Worm (Caenorhabditis elegans) whole organism, young adult: ENCODE results near the gene sre-56.
A peak's percentile ranks its signal among the peaks of the same experiment; 100 is the strongest.

Experiments used
- B0019.2 ChIP-seq: fragments of 200-800 bp; sonication (Bioruptor generic); conservative IDR thresholded peaks from 2 replicates; pipeline ENCODE4 v1.3.6; 2022; ENCODE audit warnings: missing genetic modification reagents, missing genetic modification characterization, missing compliant biosample characterization
- B0035.1 ChIP-seq: sonication (generic microtip); optimal IDR thresholded peaks from 2 replicates; lab custom pipeline; 2016; ENCODE audit warnings: missing genetic modification characterization, mild to moderate bottlenecking, missing compliant biosample characterization, missing genotype, missing genetic modification reagents
- B0336.3 ChIP-seq: fragments of 200-800 bp; sonication (Bioruptor generic); IDR thresholded peaks from 2 replicates; pipeline ENCODE4 v1.3.6; 2022; ENCODE audit warnings: missing genetic modification characterization, missing compliant biosample characterization
- C17E4.6 ChIP-seq: fragments of 200-800 bp; sonication (Bioruptor generic); IDR thresholded peaks from 2 replicates; pipeline ENCODE4 v1.3.6; 2022; ENCODE audit warnings: missing genetic modification reagents, missing genetic modification characterization, missing compliant biosample characterization
- F10E7.11 ChIP-seq: sonication (generic microtip); optimal IDR thresholded peaks from 2 replicates; lab custom pipeline; 2017; ENCODE audit warnings: mild to moderate bottlenecking, missing genetic modification characterization, moderate library complexity, missing compliant biosample characterization
- F37B4.10 ChIP-seq: fragments of 200-800 bp; sonication (Bioruptor generic); IDR thresholded peaks from 2 replicates; pipeline ENCODE4 v1.3.6; 2022; ENCODE audit warnings: missing genetic modification characterization, missing compliant biosample characterization
- Y56A3A.18 ChIP-seq: fragments of 200-800 bp; sonication (Bioruptor generic); IDR thresholded peaks from 2 replicates; pipeline ENCODE4 v1.3.6; 2022; ENCODE audit warnings: missing genetic modification reagents, missing genetic modification characterization, missing compliant biosample characterization
- aptf-2 ChIP-seq: fragments of 200-800 bp; sonication (Bioruptor generic); conservative IDR thresholded peaks from 2 replicates; pipeline ENCODE4 v1.3.6; 2022; ENCODE audit warnings: missing genetic modification reagents, missing genetic modification characterization, missing compliant biosample characterization
- attf-3 ChIP-seq: fragments of 200-800 bp; sonication (Bioruptor generic); conservative IDR thresholded peaks from 2 replicates; pipeline ENCODE4 v1.3.6; 2022; ENCODE audit warnings: missing genetic modification reagents, missing genetic modification characterization, missing compliant biosample characterization
- attf-5 ChIP-seq: fragments of 200-800 bp; sonication (Bioruptor generic); optimal IDR thresholded peaks from 2 replicates; lab custom pipeline; 2018; ENCODE audit warnings: mild to moderate bottlenecking, missing genetic modification characterization, missing compliant biosample characterization
- cebp-1 ChIP-seq, 2 experiments: fragments of 200-800 bp in 1 of 2; sonication (Bioruptor generic) in 1 of 2; sonication (generic microtip) in 1 of 2; IDR thresholded peaks in 1 of 2; optimal IDR thresholded peaks in 1 of 2; 2 replicates each; pipeline versions ENCODE4 v1.3.6 to Lab custom; 2017 to 2022; ENCODE audit warnings: missing compliant biosample characterization in 2 of 2, missing genetic modification characterization in 2 of 2, mild to moderate bottlenecking in 1 of 2, missing genetic modification reagents in 1 of 2, moderate library complexity in 1 of 2
- ceh-40 ChIP-seq: fragments of 200-800 bp; sonication (Bioruptor generic); IDR thresholded peaks from 2 replicates; pipeline ENCODE4 v1.3.6; 2022; ENCODE audit warnings: missing genetic modification characterization, missing compliant biosample characterization
- chd-7 ChIP-seq: sonication (generic microtip); optimal IDR thresholded peaks from 2 replicates; lab custom pipeline; 2016; ENCODE audit warnings: mild to moderate bottlenecking, missing genetic modification characterization, moderate library complexity, missing compliant biosample characterization
- egl-44 ChIP-seq: fragments of 200-800 bp; sonication (Bioruptor generic); IDR thresholded peaks from 2 replicates; pipeline ENCODE4 v1.3.6; 2022; ENCODE audit warnings: missing genetic modification reagents, missing genetic modification characterization, missing compliant biosample characterization
- egrh-3 ChIP-seq: fragments of 200-800 bp; sonication (Bioruptor generic); IDR thresholded peaks from 2 replicates; pipeline ENCODE4 v1.3.6; 2022; ENCODE audit warnings: missing genetic modification reagents, missing genetic modification characterization, missing compliant biosample characterization
- ekl-4 ChIP-seq: fragments of 200-800 bp; sonication (Bioruptor generic); IDR thresholded peaks from 2 replicates; pipeline ENCODE4 v1.3.6; 2022; ENCODE audit warnings: missing genetic modification reagents, missing genetic modification characterization, missing compliant biosample characterization
- fkh-3 ChIP-seq: sonication (generic microtip); optimal IDR thresholded peaks from 2 replicates; lab custom pipeline; 2016; ENCODE audit warnings: mild to moderate bottlenecking, missing genetic modification characterization, missing compliant biosample characterization
- gei-17 ChIP-seq: fragments of 200-800 bp; sonication (Bioruptor generic); optimal IDR thresholded peaks from 2 replicates; lab custom pipeline; 2018; ENCODE audit warnings: mild to moderate bottlenecking, missing genetic modification characterization, missing compliant biosample characterization
- lin-26 ChIP-seq: fragments of 200-800 bp; sonication (Bioruptor generic); IDR thresholded peaks from 2 replicates; pipeline ENCODE4 v1.3.6; 2022; ENCODE audit warnings: missing genetic modification reagents, missing genetic modification characterization, missing compliant biosample characterization
- lir-1 ChIP-seq: fragments of 200-800 bp; sonication (Bioruptor generic); conservative IDR thresholded peaks from 2 replicates; pipeline ENCODE4 v1.3.6; 2022; ENCODE audit warnings: missing genetic modification reagents, missing genetic modification characterization, missing compliant biosample characterization
- lsy-27 ChIP-seq: sonication (generic microtip); optimal IDR thresholded peaks from 2 replicates; lab custom pipeline; 2017; ENCODE audit warnings: missing genetic modification characterization, mild to moderate bottlenecking, missing compliant biosample characterization, antibody characterized with exemption, missing genotype, borderline replicate concordance; ENCODE audit not compliant: insufficient read depth
- madf-3 ChIP-seq: fragments of 200-800 bp; sonication (Bioruptor generic); IDR thresholded peaks from 2 replicates; pipeline ENCODE4 v1.3.6; 2022; ENCODE audit warnings: missing genetic modification reagents, missing genetic modification characterization, missing compliant biosample characterization
- mcd-1 ChIP-seq: fragments of 200-800 bp; sonication (Bioruptor generic); IDR thresholded peaks from 2 replicates; pipeline ENCODE4 v1.3.6; 2022; ENCODE audit warnings: missing genetic modification reagents, missing genetic modification characterization, missing compliant biosample characterization
- mel-28 ChIP-seq: sonication (generic microtip); optimal IDR thresholded peaks from 2 replicates; lab custom pipeline; 2016; ENCODE audit warnings: borderline replicate concordance, mild to moderate bottlenecking, missing genetic modification characterization, missing compliant biosample characterization
- mes-4 ChIP-seq: sonication (generic microtip); optimal IDR thresholded peaks from 2 replicates; lab custom pipeline; 2016; ENCODE audit warnings: missing genotype, missing genetic modification characterization, missing compliant biosample characterization
- nfya-1 ChIP-seq: sonication (generic microtip); optimal IDR thresholded peaks from 2 replicates; lab custom pipeline; 2017; ENCODE audit warnings: antibody characterized with exemption, missing compliant biosample characterization, missing genetic modification characterization, borderline replicate concordance; ENCODE audit not compliant: insufficient read depth
- nhr-179 ChIP-seq: sonication (generic microtip); optimal IDR thresholded peaks from 2 replicates; lab custom pipeline; 2016; ENCODE audit warnings: mild to moderate bottlenecking, missing genetic modification characterization, missing compliant biosample characterization
- nhr-90 ChIP-seq: sonication (generic microtip); optimal IDR thresholded peaks from 2 replicates; lab custom pipeline; 2016; ENCODE audit warnings: missing genotype, mild to moderate bottlenecking, missing genetic modification characterization, missing compliant biosample characterization
- pbrm-1 ChIP-seq: fragments of 200-800 bp; sonication (Bioruptor generic); IDR thresholded peaks from 2 replicates; pipeline ENCODE4 v1.3.6; 2022; ENCODE audit warnings: missing genetic modification reagents, missing genetic modification characterization, missing compliant biosample characterization
- rec-8 ChIP-seq, 2 experiments: sonication (generic microtip); optimal IDR thresholded peaks; 2 replicates each; lab custom pipeline; 2016; ENCODE audit warnings: mild to moderate bottlenecking in 2 of 2, missing genetic modification characterization in 2 of 2, missing genetic modification reagents in 2 of 2, missing genotype in 2 of 2, missing biosample characterization in 1 of 2, missing compliant biosample characterization in 1 of 2, moderate library complexity in 1 of 2
- snpc-4 ChIP-seq, 5 experiments: fragments of 150-350 bp in 1 of 5; sonication (generic microtip) in 4 of 5; optimal IDR thresholded peaks; 2 replicates each; lab custom pipeline; 2014 to 2018; ENCODE audit warnings: missing genetic modification characterization in 5 of 5, missing biosample characterization in 3 of 5, antibody characterized with exemption in 2 of 5, mild to moderate bottlenecking in 2 of 5, missing compliant biosample characterization in 2 of 5, missing genotype in 2 of 5, moderate library complexity in 2 of 5, missing genetic modification reagents in 1 of 5
- sptf-2 ChIP-seq: fragments of 200-800 bp; sonication (Bioruptor generic); optimal IDR thresholded peaks from 2 replicates; lab custom pipeline; 2018; ENCODE audit warnings: mild to moderate bottlenecking, missing genetic modification characterization, missing compliant biosample characterization
- tbp1 ChIP-seq: fragments of 200-800 bp; sonication (Bioruptor generic); optimal IDR thresholded peaks from 2 replicates; lab custom pipeline; 2018; ENCODE audit warnings: mild to moderate bottlenecking, missing genetic modification characterization, missing compliant biosample characterization
- tlf-1 ChIP-seq: fragments of 200-800 bp; sonication (Bioruptor generic); optimal IDR thresholded peaks from 2 replicates; lab custom pipeline; 2018; ENCODE audit warnings: mild to moderate bottlenecking, missing genetic modification characterization, missing compliant biosample characterization
- zfh-2 ChIP-seq: fragments of 200-800 bp; sonication (Bioruptor generic); conservative IDR thresholded peaks from 2 replicates; pipeline ENCODE4 v1.3.6; 2022; ENCODE audit warnings: missing genetic modification reagents, missing genetic modification characterization, missing compliant biosample characterization
- ztf-25 ChIP-seq: fragments of 200-800 bp; sonication (Bioruptor generic); IDR thresholded peaks from 2 replicates; pipeline ENCODE4 v1.3.6; 2022; ENCODE audit warnings: missing genetic modification reagents, missing genetic modification characterization, missing compliant biosample characterization

The sre-56 gene

DNA sequence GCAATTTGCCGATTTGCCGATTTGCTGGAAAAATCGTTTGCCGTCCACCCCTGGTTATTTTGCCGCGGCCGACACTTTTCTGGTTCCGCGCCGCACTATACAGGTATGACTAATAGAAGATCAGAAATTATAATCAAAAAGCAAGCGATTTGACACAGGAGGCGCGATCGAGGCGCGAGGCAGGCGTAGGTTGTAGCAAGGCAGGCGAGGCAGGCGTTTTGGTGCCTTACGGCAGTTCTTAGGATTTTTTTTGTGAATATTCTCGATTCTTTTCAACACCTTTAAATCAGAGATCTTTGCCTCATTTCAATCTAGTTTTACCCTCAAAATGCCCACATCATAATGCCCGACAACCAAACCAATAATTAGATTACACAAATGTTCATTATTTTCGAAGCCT, at the start of gene sre-56:
Gene sre-56 (plus strand): TSS at position 301 of the 400 bp plus-strand sequence.
- TF ChIP-seq madf-3 (GFP tag; lab: Robert Waterston, UW) (no peak), nhr-179 (tag; lab: Kevin White, UChicago) (no peak), fkh-3 (tag; lab: Kevin White, UChicago) (no peak), egl-44 (GFP tag; lab: Robert Waterston, UW) (no peak), nhr-90 (tag; lab: Kevin White, UChicago) (no peak), snpc-4 (GFP tag; optimal IDR thresholded peaks at IDR 0.05; lab: Kevin White, UChicago) (no peak), snpc-4 (tag; optimal IDR thresholded peaks at IDR 0.05; lab: Kevin White, UChicago) (peak in 1 of 4 experiments; percentile 60)

- no peak for TF ChIP-seq ceh-40
Measured at ce11 chrII:12274944-12275343, 49.3 kb upstream of the sre-56 start, which contains the start of gene Y57A10A.27. Y57A10A.27 (minus strand) TSS chrII:12275044.

- TF ChIP-seq zfh-2 (GFP tag; lab: Robert Waterston, UW) (peak; percentile 74), B0019.2 (GFP tag; lab: Robert Waterston, UW) (no peak), lir-1 (GFP tag; lab: Robert Waterston, UW) (no peak)
Measured at ce11 chrII:12278602-12279001, 45.7 kb upstream of the sre-56 start.

DNA sequence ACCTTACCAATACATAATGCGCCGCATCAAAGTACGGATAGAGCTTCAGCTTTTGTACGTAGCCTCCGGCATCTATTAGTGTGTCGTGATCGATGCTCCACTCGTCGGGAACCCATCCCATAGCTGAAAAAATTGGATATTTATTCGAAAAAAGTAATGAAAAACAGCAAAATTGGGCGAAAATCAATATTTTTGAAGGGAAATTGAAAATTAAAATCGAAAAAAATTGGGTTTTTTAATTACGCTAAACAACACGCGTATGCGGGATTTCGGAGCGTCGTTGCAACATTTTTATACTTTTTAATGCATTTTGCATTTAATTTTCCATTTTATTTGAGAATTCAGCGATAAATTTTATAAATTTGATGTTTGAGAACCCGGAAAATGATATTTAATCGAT, 45.0 kb upstream of the sre-56 start, which contains the start of the genes tric-1B.2 and Y57A10A.29:
Gene tric-1B.2 (minus strand): TSS at position 129 of the 400 bp plus-strand sequence.
Gene Y57A10A.29 (plus strand): TSS at position 303 of the 400 bp plus-strand sequence.
- peak; percentile 90 for TF ChIP-seq attf-3
- no peak for TF ChIP-seq F10E7.11

DNA sequence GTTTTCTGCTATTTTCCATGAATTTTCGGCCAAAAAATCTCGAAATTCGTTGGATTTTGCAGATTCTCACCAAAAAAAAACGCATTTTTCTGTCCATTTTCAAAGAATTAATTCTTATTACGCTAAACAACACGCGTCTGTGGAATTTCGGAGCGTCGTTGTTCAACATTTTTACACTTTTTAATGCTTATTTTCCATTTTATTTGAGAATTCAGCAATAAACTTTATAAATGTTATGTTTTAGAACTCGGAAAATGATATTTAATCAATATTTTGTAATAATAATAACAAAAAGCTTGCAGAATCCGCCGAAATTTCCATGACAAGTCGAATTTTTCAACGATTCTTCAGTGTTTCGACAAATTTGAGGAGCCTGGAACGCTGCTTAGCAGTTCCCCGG, 43.9 kb upstream of the sre-56 start, which contains the start of gene ife-5:
Gene ife-5 (plus strand): TSS at position 301 of the 400 bp plus-strand sequence.
- TF ChIP-seq mcd-1 (GFP tag; lab: Robert Waterston, UW) (no peak), mel-28 (tag; lab: Kevin White, UChicago) (no peak), lin-26 (GFP tag; lab: Robert Waterston, UW) (no peak), attf-3 (0 out of 2 replicates have a peak, but pooled peaks have one; percentile 17), mes-4 (tag; lab: Kevin White, UChicago) (no peak), ekl-4 (GFP tag; lab: Robert Waterston, UW) (no peak)

ce11 chrII:12284045-12284444, 40.2 kb upstream of the sre-56 start:
- TF ChIP-seq sptf-2 (GFP tag; lab: Kevin White, UChicago) (no peak), cebp-1 (GFP tag; IDR thresholded peaks at IDR 0.05; lab: Robert Waterston, UW) (no peak), cebp-1 (tag; optimal IDR thresholded peaks at IDR 0.05; lab: Kevin White, UChicago) (no peak), B0035.1 (no peak), egrh-3 (GFP tag; lab: Robert Waterston, UW) (no peak), B0336.3 (peak; percentile 72), ztf-25 (GFP tag; lab: Robert Waterston, UW) (no peak), tlf-1 (GFP tag; lab: Kevin White, UChicago) (peak; percentile 66), rec-8 (tag; optimal IDR thresholded peaks at IDR 0.05; lab: Kevin White, UChicago) (no peak), mcd-1 (GFP tag; lab: Robert Waterston, UW) (peak; percentile 54), lsy-27 (no peak), F37B4.10 (GFP tag; lab: Robert Waterston, UW) (no peak), gei-17 (GFP tag; lab: Kevin White, UChicago) (no peak), fkh-3 (tag; lab: Kevin White, UChicago) (no peak), nhr-179 (tag; lab: Kevin White, UChicago) (no peak), C17E4.6 (GFP tag; lab: Robert Waterston, UW) (no peak), aptf-2 (no peak), Y56A3A.18 (GFP tag; lab: Robert Waterston, UW) (no peak), lin-26 (GFP tag; lab: Robert Waterston, UW) (no peak), pbrm-1 (GFP tag; lab: Robert Waterston, UW) (no peak), tbp1 (GFP tag; lab: Kevin White, UChicago) (peak; percentile 36), nfya-1 (tag; lab: Kevin White, UChicago) (no peak), attf-5 (GFP tag; lab: Kevin White, UChicago) (no peak), chd-7 (tag; lab: Kevin White, UChicago) (no peak)
